Fruit fly (Drosophila melanogaster): ENCODE results near the gene CG7536.

DNA sequence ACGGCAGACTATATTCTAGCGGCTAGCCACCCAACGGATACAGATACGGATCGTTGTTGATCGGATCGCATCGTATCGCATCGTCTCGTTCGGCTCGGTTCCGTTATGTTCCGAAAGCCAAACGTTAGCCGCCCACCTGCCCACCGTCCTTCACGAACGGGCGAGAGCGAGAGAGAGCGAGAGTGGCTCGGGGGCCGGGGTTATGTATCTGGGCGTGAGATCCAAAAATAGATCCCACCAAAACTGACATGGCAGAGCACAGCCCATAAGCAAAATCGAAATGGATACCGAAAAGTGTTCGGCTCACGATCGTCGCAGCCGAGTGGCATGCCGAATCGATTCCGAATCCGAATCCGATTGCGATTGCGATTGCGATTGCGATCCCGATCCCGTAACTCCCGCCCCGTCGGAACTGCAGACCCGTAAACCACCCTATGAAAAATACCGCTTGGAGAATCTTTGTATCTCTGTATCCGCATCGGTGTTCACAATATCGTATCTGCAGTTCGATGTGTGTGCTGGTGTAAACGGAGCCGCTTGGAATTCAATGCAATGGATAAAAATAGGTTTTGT, 28.6 kb upstream of the CG7536 start, which contains the start of gene wupA:
- TF ChIP-seq Mnt (GFP tag; optimal IDR thresholded peaks at IDR 0.05) (no peak), Hr96 (GFP tag; optimal IDR thresholded peaks at IDR 0.05) (no peak), cnc (optimal IDR thresholded peaks at IDR 0.05) (no peak), CG7045 (GFP tag; optimal IDR thresholded peaks at IDR 0.05) (no peak), CG12768 (GFP tag; optimal IDR thresholded peaks at IDR 0.05) (no peak), CG7101 (tag; optimal IDR thresholded peaks at IDR 0.05) (no peak), tj (GFP tag; optimal IDR thresholded peaks at IDR 0.05) (no peak), kay (GFP tag; ENCODE audit: borderline replicate concordance) (peak; percentile 9), cic (GFP tag; optimal IDR thresholded peaks at IDR 0.05) (no peak)
